Fruit fly (Drosophila melanogaster) whole organism, embryonic: ENCODE data around the gene CG15725.
A peak's percentile ranks its signal among the peaks of the same experiment; 100 is the strongest.

Source experiments
- Ada2b ChIP-seq: fragments of 200-800 bp; sonication (Bioruptor generic); IDR thresholded peaks from 2 replicates; pipeline ENCODE4 v1.3.6; 2022; ENCODE audit warnings: missing biosample characterization, missing genetic modification characterization
- Adf1 ChIP-seq: fragments of 200-800 bp; sonication (Bioruptor generic); IDR thresholded peaks from 2 replicates; pipeline ENCODE4 v1.3.6; 2022; ENCODE audit warnings: missing biosample characterization, missing genetic modification characterization
- Asciz ChIP-seq: fragments of 200-800 bp; sonication (Bioruptor generic); optimal IDR thresholded peaks from 2 replicates; lab custom pipeline; 2017; ENCODE audit warnings: missing biosample characterization, mild to moderate bottlenecking, missing genetic modification characterization, missing genetic modification reagents
- BtbVII ChIP-seq: fragments of 200-800 bp; sonication (Bioruptor generic); optimal IDR thresholded peaks from 3 replicates; lab custom pipeline; 2017; ENCODE audit warnings: missing biosample characterization, mild to moderate bottlenecking, missing genetic modification characterization
- CG11085 ChIP-seq: fragments of 200-800 bp; sonication (Bioruptor generic); IDR thresholded peaks from 2 replicates; pipeline ENCODE4 v1.3.6; 2022; ENCODE audit warnings: missing biosample characterization, missing genetic modification characterization
- CG11696 ChIP-seq: fragments of 200-800 bp; sonication (Bioruptor generic); IDR thresholded peaks from 2 replicates; pipeline ENCODE4 v1.3.6; 2022; ENCODE audit warnings: missing biosample characterization, missing genetic modification characterization
- CG12104 ChIP-seq: fragments of 200-800 bp; sonication (Bioruptor generic); optimal IDR thresholded peaks from 3 replicates; lab custom pipeline; 2016; ENCODE audit warnings: missing biosample characterization, missing genetic modification characterization
- CG15269 ChIP-seq: fragments of 200-800 bp; sonication (Bioruptor generic); optimal IDR thresholded peaks from 2 replicates; lab custom pipeline; 2018; ENCODE audit warnings: missing biosample characterization, mild to moderate bottlenecking, missing genetic modification characterization, moderate library complexity
- CG1529 ChIP-seq: fragments of 200-800 bp; sonication (Bioruptor generic); optimal IDR thresholded peaks from 3 replicates; lab custom pipeline; 2018; ENCODE audit warnings: missing biosample characterization, missing genetic modification characterization
- CG18619 ChIP-seq: fragments of 200-800 bp; sonication (Bioruptor generic); optimal IDR thresholded peaks from 3 replicates; lab custom pipeline; 2017; ENCODE audit warnings: missing biosample characterization, mild to moderate bottlenecking, missing genetic modification characterization
- CG2129 ChIP-seq: fragments of 200-800 bp; sonication (Bioruptor generic); IDR thresholded peaks from 2 replicates; pipeline ENCODE4 v1.3.6; 2022; ENCODE audit warnings: missing biosample characterization, missing genetic modification characterization; ENCODE audit not compliant: partially characterized antibody
- CG2678 ChIP-seq: fragments of 200-800 bp; sonication (Bioruptor generic); optimal IDR thresholded peaks from 3 replicates; lab custom pipeline; 2019; ENCODE audit warnings: missing biosample characterization, mild to moderate bottlenecking, missing genetic modification characterization, moderate library complexity
- CG31224 ChIP-seq: fragments of 200-800 bp; sonication (Bioruptor generic); IDR thresholded peaks from 2 replicates; pipeline ENCODE4 v1.3.6; 2022; ENCODE audit warnings: missing biosample characterization, missing genetic modification characterization
- CG32767 ChIP-seq: fragments of 200-800 bp; sonication (Bioruptor generic); IDR thresholded peaks from 2 replicates; pipeline ENCODE4 v1.3.6; 2022; ENCODE audit warnings: missing biosample characterization, missing genetic modification characterization
- CG3281 ChIP-seq: fragments of 200-800 bp; sonication (Bioruptor generic); optimal IDR thresholded peaks from 3 replicates; lab custom pipeline; 2017; ENCODE audit warnings: missing biosample characterization, mild to moderate bottlenecking, missing genetic modification characterization
- CG3407 ChIP-seq: fragments of 200-800 bp; sonication (Bioruptor generic); optimal IDR thresholded peaks from 2 replicates; lab custom pipeline; 2018; ENCODE audit warnings: missing biosample characterization, mild to moderate bottlenecking, missing genetic modification characterization
- CG5245 ChIP-seq: fragments of 200-800 bp; sonication (Bioruptor generic); optimal IDR thresholded peaks from 3 replicates; lab custom pipeline; 2016; ENCODE audit warnings: missing biosample characterization, missing genetic modification characterization
- CG7928 ChIP-seq: fragments of 200-800 bp; sonication (Bioruptor generic); optimal IDR thresholded peaks from 2 replicates; lab custom pipeline; 2017; ENCODE audit warnings: missing biosample characterization, mild to moderate bottlenecking, missing genetic modification characterization
- CG7963 ChIP-seq: fragments of 200-800 bp; sonication (Bioruptor generic); IDR thresholded peaks from 3 replicates; pipeline ENCODE4 v1.3.6; 2022; ENCODE audit warnings: missing biosample characterization, missing genetic modification characterization; ENCODE audit not compliant: partially characterized antibody
- CG7987 ChIP-seq: fragments of 200-800 bp; sonication (Bioruptor generic); optimal IDR thresholded peaks from 2 replicates; lab custom pipeline; 2018; ENCODE audit warnings: missing biosample characterization, mild to moderate bottlenecking, missing genetic modification characterization, moderate library complexity
- CG8281 ChIP-seq: fragments of 200-800 bp; sonication (Bioruptor generic); optimal IDR thresholded peaks from 2 replicates; lab custom pipeline; 2018; ENCODE audit warnings: missing biosample characterization, mild to moderate bottlenecking, missing genetic modification characterization, moderate library complexity
- CG9437 ChIP-seq: fragments of 200-800 bp; sonication (Bioruptor generic); optimal IDR thresholded peaks from 2 replicates; lab custom pipeline; 2018; ENCODE audit warnings: missing biosample characterization, mild to moderate bottlenecking, missing genetic modification characterization
- D ChIP-seq, 2 experiments: fragments of 200-800 bp in 1 of 2; fragments of >200 bp in 1 of 2; sonication (Bioruptor generic) in 1 of 2; optimal IDR thresholded peaks; 2 replicates in 1 of 2; 3 replicates in 1 of 2; lab custom pipeline; 2017; ENCODE audit warnings: mild to moderate bottlenecking in 1 of 2, missing biosample characterization in 1 of 2, missing genetic modification characterization in 1 of 2, missing genetic modification reagents in 1 of 2
- Dp ChIP-seq: fragments of 200-800 bp; sonication (Bioruptor generic); optimal IDR thresholded peaks from 2 replicates; lab custom pipeline; 2018; ENCODE audit warnings: missing biosample characterization, mild to moderate bottlenecking, missing genetic modification characterization, moderate library complexity
- Elba2 ChIP-seq: fragments of 200-800 bp; sonication (Bioruptor generic); optimal IDR thresholded peaks from 3 replicates; lab custom pipeline; 2016; ENCODE audit warnings: missing biosample characterization, missing genetic modification characterization
- Fer2 ChIP-seq: fragments of 200-800 bp; sonication (Bioruptor generic); optimal IDR thresholded peaks from 2 replicates; lab custom pipeline; 2018; ENCODE audit warnings: missing biosample characterization, mild to moderate bottlenecking, missing genetic modification characterization, moderate library complexity
- GATAe ChIP-seq: fragments of 200-800 bp; sonication (Bioruptor generic); conservative IDR thresholded peaks from 2 replicates; pipeline ENCODE4 v1.3.6; 2022; ENCODE audit warnings: missing biosample characterization, missing genetic modification characterization
- MBD-R2 ChIP-seq: fragments of 200-800 bp; sonication (Bioruptor generic); IDR thresholded peaks from 2 replicates; pipeline ENCODE4 v1.3.6; 2022; ENCODE audit warnings: missing biosample characterization, missing genetic modification characterization
- Mad ChIP-seq: fragments of 200-800 bp; sonication (Bioruptor generic); optimal IDR thresholded peaks from 2 replicates; lab custom pipeline; 2016; ENCODE audit warnings: missing biosample characterization, missing genetic modification characterization
- Myb ChIP-seq: fragments of 200-800 bp; sonication (Bioruptor generic); optimal IDR thresholded peaks from 2 replicates; lab custom pipeline; 2016; ENCODE audit warnings: missing biosample characterization, missing genetic modification characterization
- Nf-YC ChIP-seq: fragments of 200-800 bp; optimal IDR thresholded peaks from 3 replicates; lab custom pipeline; 2019; ENCODE audit warnings: missing biosample characterization, mild to moderate bottlenecking, missing genetic modification characterization, moderate library complexity
- ara ChIP-seq: fragments of 200-800 bp; sonication (Bioruptor generic); IDR thresholded peaks from 2 replicates; pipeline ENCODE4 v1.3.6; 2022; ENCODE audit warnings: missing biosample characterization, missing genetic modification characterization
- caup ChIP-seq: fragments of 200-800 bp; sonication (Bioruptor generic); optimal IDR thresholded peaks from 3 replicates; lab custom pipeline; 2017; ENCODE audit warnings: missing biosample characterization, mild to moderate bottlenecking, missing genetic modification characterization, moderate library complexity; ENCODE audit not compliant: severe bottlenecking
- cg ChIP-seq: fragments of 200-800 bp; sonication (Bioruptor generic); optimal IDR thresholded peaks from 3 replicates; lab custom pipeline; 2019; ENCODE audit warnings: missing biosample characterization, mild to moderate bottlenecking, missing genetic modification characterization, moderate library complexity
- corto ChIP-seq: fragments of 200-800 bp; sonication (Bioruptor generic); optimal IDR thresholded peaks from 2 replicates; lab custom pipeline; 2016; ENCODE audit warnings: missing biosample characterization, mild to moderate bottlenecking, missing genetic modification characterization, moderate library complexity
- croc ChIP-seq: fragments of 200-800 bp; sonication (Bioruptor generic); conservative IDR thresholded peaks from 3 replicates; pipeline ENCODE4 v1.3.6; 2022; ENCODE audit warnings: missing biosample characterization, missing genetic modification characterization
- danr ChIP-seq: fragments of 200-800 bp; sonication (Bioruptor generic); IDR thresholded peaks from 2 replicates; pipeline ENCODE4 v1.3.6; 2022; ENCODE audit warnings: missing biosample characterization, missing genetic modification characterization
- dysf ChIP-seq: fragments of 200-800 bp; sonication (Bioruptor generic); IDR thresholded peaks from 3 replicates; pipeline ENCODE4 v1.3.6; 2022; ENCODE audit warnings: missing biosample characterization, missing genetic modification characterization
- esg ChIP-seq: fragments of 200-800 bp; sonication (Bioruptor generic); conservative IDR thresholded peaks from 2 replicates; pipeline ENCODE4 v1.3.6; 2022; ENCODE audit warnings: missing biosample characterization, missing genetic modification characterization
- lilli ChIP-seq: fragments of 200-800 bp; sonication (Bioruptor generic); optimal IDR thresholded peaks from 3 replicates; lab custom pipeline; 2016; ENCODE audit warnings: missing biosample characterization, missing genetic modification characterization
- nerfin-1 ChIP-seq: fragments of 200-800 bp; sonication (Bioruptor generic); optimal IDR thresholded peaks from 3 replicates; lab custom pipeline; 2019; ENCODE audit warnings: missing biosample characterization, mild to moderate bottlenecking, missing genetic modification characterization, moderate library complexity
- nom ChIP-seq: fragments of 200-800 bp; sonication (Bioruptor generic); optimal IDR thresholded peaks from 2 replicates; lab custom pipeline; 2017; ENCODE audit warnings: missing biosample characterization, missing genetic modification characterization, mild to moderate bottlenecking, moderate library complexity, missing genetic modification reagents
- org-1 ChIP-seq: fragments of 200-800 bp; sonication (Bioruptor generic); optimal IDR thresholded peaks from 2 replicates; lab custom pipeline; 2017; ENCODE audit warnings: missing biosample characterization, missing genetic modification characterization
- rib ChIP-seq: fragments of 200-800 bp; sonication (Bioruptor generic); IDR thresholded peaks from 2 replicates; pipeline ENCODE4 v1.3.6; 2022; ENCODE audit warnings: missing biosample characterization, missing genetic modification characterization
- salm ChIP-seq: fragments of 200-800 bp; sonication (Bioruptor generic); optimal IDR thresholded peaks from 2 replicates; lab custom pipeline; 2018; ENCODE audit warnings: missing biosample characterization, mild to moderate bottlenecking, missing genetic modification characterization
- scrt ChIP-seq: fragments of 200-800 bp; sonication (Bioruptor generic); optimal IDR thresholded peaks from 2 replicates; lab custom pipeline; 2018; ENCODE audit warnings: missing biosample characterization, mild to moderate bottlenecking, missing genetic modification characterization, moderate library complexity
- tio ChIP-seq: fragments of 200-800 bp; sonication (Bioruptor generic); optimal IDR thresholded peaks from 2 replicates; lab custom pipeline; 2017; ENCODE audit warnings: missing biosample characterization, missing genetic modification characterization, inconsistent platforms
- tll ChIP-seq, 2 experiments: fragments of 200-800 bp in 1 of 2; fragments of >200 bp in 1 of 2; sonication (Bioruptor generic) in 1 of 2; optimal IDR thresholded peaks; 2 replicates each; lab custom pipeline; 2017 to 2019; ENCODE audit warnings: missing biosample characterization in 2 of 2, missing genetic modification characterization in 2 of 2, mild to moderate bottlenecking in 1 of 2, moderate library complexity in 1 of 2
- zfh1 ChIP-seq: fragments of 200-800 bp; sonication (Bioruptor generic); IDR thresholded peaks from 3 replicates; pipeline ENCODE4 v1.3.6; 2022; ENCODE audit warnings: missing biosample characterization, missing genetic modification characterization

CG15725 gene

dm6 chrX:12749891-12750581 is 44.4 kb downstream of the CG15725 start (continued):
- TF ChIP-seq Adf1 (GFP tag; lab: Robert Waterston, UW) (peak; percentile 70), nom (peak; percentile 51), croc (GFP tag; lab: Robert Waterston, UW) (no peak), CG7963 (GFP tag; lab: Robert Waterston, UW) (no peak), CG7928 (GFP tag; lab: Kevin White, UChicago) (peak; percentile 19), lilli (GFP tag; lab: Kevin White, UChicago) (no peak), CG31224 (no peak), Ada2b (GFP tag; lab: Robert Waterston, UW) (no peak), corto (peak; percentile 38), Mad (no peak), D (optimal IDR thresholded peaks at IDR 0.05; lab: Kevin White, UChicago) (no peak), D (GFP tag; optimal IDR thresholded peaks at IDR 0.05; lab: Kevin White, UChicago) (no peak), CG11085 (GFP tag; lab: Robert Waterston, UW) (no peak), MBD-R2 (no peak), Dp (GFP tag; lab: Kevin White, UChicago) (no peak), tio (GFP tag; lab: Kevin White, UChicago) (no peak), CG1529 (no peak), CG15269 (no peak), CG3281 (GFP tag; lab: Kevin White, UChicago) (peak; percentile 9), tll (GFP tag; optimal IDR thresholded peaks at IDR 0.05; lab: Kevin White, UChicago) (peak in 1 of 2 experiments; percentile 29), Myb (no peak), Nf-YC (tag; lab: Kevin White, UChicago) (no peak), BtbVII (no peak), GATAe (GFP tag; lab: Robert Waterston, UW) (no peak), rib (GFP tag; lab: Robert Waterston, UW) (0 out of 2 replicates have a peak, but pooled peaks have one; percentile 16), esg (GFP tag; lab: Robert Waterston, UW) (no peak), dysf (GFP tag; lab: Robert Waterston, UW) (no peak), CG9437 (GFP tag; lab: Kevin White, UChicago) (no peak), CG2678 (peak; percentile 12), CG2129 (GFP tag; lab: Robert Waterston, UW) (no peak), Asciz (peak; percentile 41), cg (no peak), CG7987 (GFP tag; lab: Kevin White, UChicago) (no peak), CG11696 (GFP tag; lab: Robert Waterston, UW) (no peak), CG5245 (GFP tag; lab: Kevin White, UChicago) (no peak), CG8281 (tag; lab: Kevin White, UChicago) (no peak), zfh1 (no peak), caup (GFP tag; lab: Kevin White, UChicago) (no peak), nerfin-1 (no peak), ara (GFP tag; lab: Robert Waterston, UW) (no peak), CG3407 (GFP tag; lab: Kevin White, UChicago) (no peak), CG32767 (no peak), danr (GFP tag; lab: Robert Waterston, UW) (no peak), scrt (GFP tag; lab: Kevin White, UChicago) (peak; percentile 89), CG18619 (no peak), CG12104 (GFP tag; lab: Kevin White, UChicago) (peak; percentile 6), org-1 (no peak), Fer2 (tag; lab: Kevin White, UChicago) (no peak), Elba2 (no peak), salm (tag; lab: Kevin White, UChicago) (no peak)
